Worm (Caenorhabditis elegans) whole organism, late embryonic: ENCODE measurements around the gene Y39B6A.30.
"Not testable (repeated sequence)": the region's sequence is repeated elsewhere in the genome, so short reads cannot be mapped to it uniquely, and the experiment has no call there.

Experiments
- C08G9.2 ChIP-seq: sonication (generic microtip); optimal IDR thresholded peaks from 2 replicates; lab custom pipeline; 2016; ENCODE audit warnings: mild to moderate bottlenecking, missing genetic modification characterization, moderate library complexity, missing compliant biosample characterization
- F13H6.1 ChIP-seq: sonication (generic microtip); optimal IDR thresholded peaks from 2 replicates; lab custom pipeline; 2016; ENCODE audit warnings: missing genetic modification characterization, missing compliant biosample characterization
- K02D7.2 ChIP-seq: sonication (generic microtip); optimal IDR thresholded peaks from 2 replicates; lab custom pipeline; 2017; ENCODE audit warnings: mild to moderate bottlenecking, missing genetic modification characterization, missing compliant biosample characterization
- K09A11.1 ChIP-seq: sonication (generic microtip); optimal IDR thresholded peaks from 2 replicates; lab custom pipeline; 2017; ENCODE audit warnings: antibody characterized with exemption, mild to moderate bottlenecking, missing genetic modification characterization, missing compliant biosample characterization; ENCODE audit not compliant: insufficient read depth
- ahr-1 ChIP-seq: sonication (generic microtip); optimal IDR thresholded peaks from 2 replicates; lab custom pipeline; 2016; ENCODE audit warnings: missing genetic modification characterization, missing compliant biosample characterization
- ama-1 ChIP-seq: fragments of 150-350 bp; optimal IDR thresholded peaks from 2 replicates; lab custom pipeline; 2014
- ceh-14 ChIP-seq: sonication (generic microtip); optimal IDR thresholded peaks from 2 replicates; lab custom pipeline; 2016; ENCODE audit warnings: missing genotype, missing genetic modification characterization, missing compliant biosample characterization
- ceh-18 ChIP-seq: sonication (generic microtip); optimal IDR thresholded peaks from 2 replicates; lab custom pipeline; 2016; ENCODE audit warnings: missing genetic modification characterization, missing compliant biosample characterization
- ceh-19 ChIP-seq: fragments of 200-800 bp; sonication (Bioruptor generic); optimal IDR thresholded peaks from 2 replicates; lab custom pipeline; 2018; ENCODE audit warnings: mild to moderate bottlenecking, missing genetic modification characterization, missing compliant biosample characterization
- ceh-2 ChIP-seq: sonication (generic microtip); optimal IDR thresholded peaks from 2 replicates; lab custom pipeline; 2016; ENCODE audit warnings: missing genotype, missing genetic modification characterization, missing compliant biosample characterization
- ceh-22 ChIP-seq: sonication (generic microtip); optimal IDR thresholded peaks from 2 replicates; lab custom pipeline; 2017; ENCODE audit warnings: missing biosample characterization, missing genetic modification characterization
- ceh-24 ChIP-seq: sonication (generic microtip); optimal IDR thresholded peaks from 2 replicates; lab custom pipeline; 2016; ENCODE audit warnings: mild to moderate bottlenecking, missing genetic modification characterization, missing compliant biosample characterization
- ceh-30 ChIP-seq: fragments of 150-350 bp; optimal IDR thresholded peaks from 2 replicates; lab custom pipeline; 2014; ENCODE audit warnings: missing biosample characterization, missing genetic modification characterization
- ceh-31 ChIP-seq: sonication (generic microtip); optimal IDR thresholded peaks from 2 replicates; lab custom pipeline; 2016; ENCODE audit warnings: missing genetic modification characterization, missing compliant biosample characterization
- ceh-34 ChIP-seq: sonication (generic microtip); optimal IDR thresholded peaks from 2 replicates; lab custom pipeline; 2016; ENCODE audit warnings: mild to moderate bottlenecking, missing genetic modification characterization, missing compliant biosample characterization
- ceh-48 ChIP-seq: sonication (generic microtip); optimal IDR thresholded peaks from 2 replicates; lab custom pipeline; 2016; ENCODE audit warnings: missing genetic modification characterization, inconsistent platforms, missing compliant biosample characterization
- ceh-6 ChIP-seq: fragments of 200-800 bp; sonication (Bioruptor generic); optimal IDR thresholded peaks from 2 replicates; lab custom pipeline; 2018; ENCODE audit warnings: mild to moderate bottlenecking, missing genetic modification characterization, missing compliant biosample characterization
- ceh-9 ChIP-seq: sonication (generic microtip); optimal IDR thresholded peaks from 2 replicates; lab custom pipeline; 2016; ENCODE audit warnings: mild to moderate bottlenecking, missing genetic modification characterization, inconsistent platforms, missing compliant biosample characterization
- che-1 ChIP-seq: sonication (generic microtip); optimal IDR thresholded peaks from 2 replicates; lab custom pipeline; 2016; ENCODE audit warnings: mild to moderate bottlenecking, missing genetic modification characterization, missing compliant biosample characterization
- dve-1 ChIP-seq: sonication (generic microtip); optimal IDR thresholded peaks from 2 replicates; lab custom pipeline; 2017; ENCODE audit warnings: antibody characterized with exemption, mild to moderate bottlenecking, missing genetic modification characterization, missing compliant biosample characterization
- elt-2 ChIP-seq: sonication (generic microtip); optimal IDR thresholded peaks from 2 replicates; lab custom pipeline; 2016; ENCODE audit warnings: missing genetic modification reagents, missing genetic modification characterization, missing compliant biosample characterization
- ets-4 ChIP-seq: sonication (generic microtip); optimal IDR thresholded peaks from 2 replicates; lab custom pipeline; 2016; ENCODE audit warnings: missing genetic modification characterization, missing compliant biosample characterization
- eyg-1 ChIP-seq: sonication (generic microtip); optimal IDR thresholded peaks from 2 replicates; lab custom pipeline; 2016; ENCODE audit warnings: missing genotype, missing genetic modification characterization, missing compliant biosample characterization
- fax-1 ChIP-seq: sonication (generic microtip); optimal IDR thresholded peaks from 2 replicates; lab custom pipeline; 2016; ENCODE audit warnings: missing genotype, missing genetic modification characterization, missing compliant biosample characterization
- fkh-6 ChIP-seq: sonication (generic microtip); optimal IDR thresholded peaks from 2 replicates; lab custom pipeline; 2016; ENCODE audit warnings: missing genetic modification characterization, missing compliant biosample characterization
- gmeb-2 ChIP-seq: sonication (generic microtip); optimal IDR thresholded peaks from 2 replicates; lab custom pipeline; 2016; ENCODE audit warnings: missing genetic modification characterization, inconsistent platforms, missing compliant biosample characterization
- hlh-13 ChIP-seq: fragments of 200-800 bp; sonication (Bioruptor generic); optimal IDR thresholded peaks from 2 replicates; lab custom pipeline; 2018; ENCODE audit warnings: mild to moderate bottlenecking, missing genetic modification characterization, missing compliant biosample characterization
- hlh-15 ChIP-seq: sonication (generic microtip); optimal IDR thresholded peaks from 2 replicates; lab custom pipeline; 2016; ENCODE audit warnings: missing genetic modification characterization, missing compliant biosample characterization
- hlh-30 ChIP-seq: sonication (generic microtip); optimal IDR thresholded peaks from 2 replicates; lab custom pipeline; 2017; ENCODE audit warnings: antibody characterized with exemption, missing genetic modification characterization, missing compliant biosample characterization; ENCODE audit not compliant: insufficient read depth
- hlh-8 ChIP-seq: sonication (generic microtip); optimal IDR thresholded peaks from 2 replicates; lab custom pipeline; 2016; ENCODE audit warnings: missing genotype, missing genetic modification characterization, missing compliant biosample characterization
- lim-6 ChIP-seq: sonication (generic microtip); optimal IDR thresholded peaks from 2 replicates; lab custom pipeline; 2016; ENCODE audit warnings: missing genetic modification characterization, missing compliant biosample characterization
- lin-11 ChIP-seq: fragments of 200-800 bp; sonication (Bioruptor generic); optimal IDR thresholded peaks from 2 replicates; lab custom pipeline; 2018; ENCODE audit warnings: mild to moderate bottlenecking, missing genetic modification characterization, missing compliant biosample characterization
- madf-2 ChIP-seq: sonication (generic microtip); optimal IDR thresholded peaks from 2 replicates; lab custom pipeline; 2017; ENCODE audit warnings: missing genetic modification characterization, missing compliant biosample characterization
- mec-3 ChIP-seq: sonication (generic microtip); optimal IDR thresholded peaks from 2 replicates; lab custom pipeline; 2016; ENCODE audit warnings: borderline replicate concordance, missing genetic modification characterization, missing compliant biosample characterization
- nhr-11 ChIP-seq: fragments of 150-350 bp; optimal IDR thresholded peaks from 2 replicates; lab custom pipeline; 2014; ENCODE audit warnings: missing biosample characterization, missing genetic modification characterization
- nhr-232 ChIP-seq: sonication (generic microtip); optimal IDR thresholded peaks from 2 replicates; lab custom pipeline; 2016; ENCODE audit warnings: missing genetic modification characterization, missing compliant biosample characterization
- npax-4 ChIP-seq: sonication (generic microtip); optimal IDR thresholded peaks from 2 replicates; lab custom pipeline; 2016; ENCODE audit warnings: missing genetic modification characterization, missing compliant biosample characterization
- pat-9 ChIP-seq: fragments of 200-800 bp; sonication (Bioruptor generic); optimal IDR thresholded peaks from 2 replicates; lab custom pipeline; 2018; ENCODE audit warnings: mild to moderate bottlenecking, missing genetic modification characterization, moderate library complexity, missing compliant biosample characterization
- pax-1 ChIP-seq: fragments of 150-350 bp; optimal IDR thresholded peaks from 2 replicates; lab custom pipeline; 2014; ENCODE audit warnings: missing biosample characterization, missing genetic modification characterization
- pha-2 ChIP-seq: sonication (generic microtip); optimal IDR thresholded peaks from 2 replicates; lab custom pipeline; 2017; ENCODE audit warnings: mild to moderate bottlenecking, missing genetic modification characterization, missing compliant biosample characterization
- pqm-1 ChIP-seq: sonication (generic microtip); optimal IDR thresholded peaks from 2 replicates; lab custom pipeline; 2016; ENCODE audit warnings: missing genetic modification characterization, missing compliant biosample characterization
- sdc-2 ChIP-seq: sonication (generic microtip); optimal IDR thresholded peaks from 2 replicates; lab custom pipeline; 2016; ENCODE audit warnings: missing genotype, missing genetic modification characterization, missing compliant biosample characterization
- syd-9 ChIP-seq: sonication (generic microtip); optimal IDR thresholded peaks from 2 replicates; lab custom pipeline; 2016; ENCODE audit warnings: mild to moderate bottlenecking, missing genetic modification characterization, moderate library complexity, missing compliant biosample characterization
- tbx-2 ChIP-seq: sonication (generic microtip); optimal IDR thresholded peaks from 2 replicates; lab custom pipeline; 2016; ENCODE audit warnings: missing genetic modification characterization, missing compliant biosample characterization
- tbx-7 ChIP-seq: sonication (generic microtip); optimal IDR thresholded peaks from 2 replicates; lab custom pipeline; 2016; ENCODE audit warnings: missing genotype, missing genetic modification characterization, missing compliant biosample characterization
- ttx-3 ChIP-seq: sonication (generic microtip); optimal IDR thresholded peaks from 2 replicates; lab custom pipeline; 2016; ENCODE audit warnings: missing genetic modification reagents, missing genetic modification characterization, missing compliant biosample characterization
- unc-3 ChIP-seq, 2 experiments: fragments of 200-800 bp in 1 of 2; sonication (Bioruptor generic) in 1 of 2; sonication (generic microtip) in 1 of 2; conservative IDR thresholded peaks in 1 of 2; optimal IDR thresholded peaks in 1 of 2; 2 replicates each; pipeline versions ENCODE4 v1.3.6 to Lab custom; 2016 to 2022; ENCODE audit warnings: missing compliant biosample characterization in 2 of 2, missing genetic modification characterization in 2 of 2, missing genetic modification reagents in 1 of 2
- unc-55 ChIP-seq: sonication (generic microtip); optimal IDR thresholded peaks from 2 replicates; lab custom pipeline; 2017; ENCODE audit warnings: missing biosample characterization, missing genetic modification reagents, missing genetic modification characterization
- unc-86 ChIP-seq: sonication (generic microtip); optimal IDR thresholded peaks from 2 replicates; lab custom pipeline; 2016; ENCODE audit warnings: missing genetic modification characterization, missing compliant biosample characterization
- zip-5 ChIP-seq: sonication (generic microtip); optimal IDR thresholded peaks from 2 replicates; lab custom pipeline; 2016; ENCODE audit warnings: missing genetic modification characterization, missing compliant biosample characterization

The Y39B6A.30 gene

ce11 chrV:19014273-19014672 is at the start of gene Y39B6A.30:
TSS of gene Y39B6A.30 (plus strand) at chrV:19014573.
- not testable (repeated sequence) for TF ChIP-seq npax-4 (tag; lab: Kevin White, UChicago); F13H6.1; ceh-30 (tag; lab: Kevin White, UChicago)

DNA sequence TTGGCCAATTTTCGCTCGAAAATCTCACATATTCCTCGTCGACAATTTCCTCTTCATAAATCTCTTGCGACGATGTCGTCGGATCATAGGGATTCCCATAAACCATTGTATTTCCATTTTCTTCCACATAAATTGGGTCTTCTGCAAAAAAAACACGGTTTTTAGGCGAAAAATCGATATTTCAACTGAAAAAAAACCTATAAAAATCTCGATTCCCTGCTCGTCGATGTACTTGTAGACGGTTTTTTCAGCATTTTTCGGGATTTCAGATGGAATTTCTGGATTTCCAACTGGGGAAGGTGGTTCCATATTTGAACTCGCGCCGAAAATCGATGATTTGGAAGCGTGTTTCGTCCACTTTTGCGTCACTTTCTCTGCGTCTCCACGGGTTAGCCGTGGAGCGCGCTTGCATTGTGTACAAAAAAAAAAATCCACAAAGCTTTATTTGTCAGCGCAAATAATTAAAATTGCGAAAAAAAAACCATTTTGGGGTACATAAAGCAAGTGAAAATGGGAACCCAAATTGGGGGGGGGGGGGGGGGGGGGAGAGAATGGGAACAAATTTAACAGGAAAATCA is 46.8 kb upstream of the Y39B6A.30 start, which contains the start of gene Y39B6A.43:
Gene Y39B6A.43 (minus strand): TSS at position 351 of the 578 bp plus-strand sequence.
- no peak for TF ChIP-seq pqm-1 (tag; lab: Kevin White, UChicago)
- no peak for TF ChIP-seq lin-11 (tag; lab: Kevin White, UChicago)
- no peak for TF ChIP-seq gmeb-2 (tag; lab: Kevin White, UChicago)
- no peak for TF ChIP-seq K02D7.2 (tag; lab: Kevin White, UChicago)
- TF ChIP-seq F13H6.1, result no peak
- peak; percentile 68 for TF ChIP-seq unc-86 (tag; lab: Kevin White, UChicago)
- TF ChIP-seq madf-2 (tag; lab: Kevin White, UChicago), result peak; percentile 15
- peak; percentile 84 for TF ChIP-seq ceh-48 (tag; lab: Kevin White, UChicago)
- TF ChIP-seq ceh-31 (tag; lab: Kevin White, UChicago), result peak; percentile 66
- no peak for TF ChIP-seq hlh-15
- TF ChIP-seq pax-1, result peak; percentile 88
- no peak for TF ChIP-seq ahr-1 (tag; lab: Kevin White, UChicago)
- TF ChIP-seq ttx-3 (tag; lab: Kevin White, UChicago), result no peak
- no peak for TF ChIP-seq lim-6 (tag; lab: Kevin White, UChicago)
- peak; percentile 25 for TF ChIP-seq unc-55 (GFP tag; lab: Kevin White, UChicago)
- no peak for TF ChIP-seq ceh-2 (tag; lab: Kevin White, UChicago)
- TF ChIP-seq mec-3 (tag; lab: Kevin White, UChicago), result no peak
- no peak for TF ChIP-seq hlh-13 (GFP tag; lab: Kevin White, UChicago)
- TF ChIP-seq nhr-232, result no peak
- peak; percentile 19 for TF ChIP-seq K09A11.1 (tag; lab: Kevin White, UChicago)
- peak; percentile 56 for TF ChIP-seq tbx-2
- TF ChIP-seq ceh-9 (tag; lab: Kevin White, UChicago), result no peak
- TF ChIP-seq sdc-2, result no peak
- TF ChIP-seq ama-1 (lab: Kevin White, UChicago), result no peak
- no peak for TF ChIP-seq ceh-30 (tag; lab: Kevin White, UChicago)
- TF ChIP-seq ceh-34 (tag; lab: Kevin White, UChicago), result peak; percentile 60
- no peak for TF ChIP-seq fkh-6
- TF ChIP-seq syd-9 (tag; lab: Kevin White, UChicago), result no peak
- TF ChIP-seq ceh-24 (tag; lab: Kevin White, UChicago), result no peak
- TF ChIP-seq pat-9 (tag; lab: Kevin White, UChicago), result no peak
- TF ChIP-seq eyg-1 (tag; lab: Kevin White, UChicago), result no peak
- TF ChIP-seq C08G9.2 (tag; lab: Kevin White, UChicago), result peak; percentile 44
- TF ChIP-seq nhr-11, result no peak
- TF ChIP-seq hlh-8 (tag; lab: Kevin White, UChicago), result no peak
- no peak for TF ChIP-seq ceh-19 (GFP tag; lab: Kevin White, UChicago)
- TF ChIP-seq tbx-7, result peak; percentile 13
- no peak for TF ChIP-seq npax-4 (tag; lab: Kevin White, UChicago)
- peak; percentile 38 for TF ChIP-seq elt-2
- TF ChIP-seq ets-4 (tag; lab: Kevin White, UChicago), result peak; percentile 69
- TF ChIP-seq hlh-30 (tag; lab: Kevin White, UChicago), result peak; percentile 52
- no peak for TF ChIP-seq che-1 (tag; lab: Kevin White, UChicago)
- no peak for TF ChIP-seq zip-5 (tag; lab: Kevin White, UChicago)
- TF ChIP-seq ceh-14 (tag; lab: Kevin White, UChicago), result peak; percentile 16
- TF ChIP-seq ceh-18 (tag; lab: Kevin White, UChicago), result peak; percentile 63
- no peak for TF ChIP-seq unc-3 (GFP tag; conservative IDR thresholded peaks at IDR 0.05; lab: Robert Waterston, UW)
- peak; percentile 65 for TF ChIP-seq unc-3 (tag; optimal IDR thresholded peaks at IDR 0.05; lab: Kevin White, UChicago)
- TF ChIP-seq fax-1 (tag; lab: Kevin White, UChicago), result no peak
- peak; percentile 13 for TF ChIP-seq ceh-6 (GFP tag; lab: Kevin White, UChicago)
- no peak for TF ChIP-seq ceh-22 (tag; lab: Kevin White, UChicago)
- peak; percentile 81 for TF ChIP-seq pha-2 (tag; lab: Kevin White, UChicago)
- peak; percentile 76 for TF ChIP-seq dve-1
